Worm (Caenorhabditis elegans) whole organism, L2 larva: Measurements from ENCODE around the gene srd-3.

Experiments used
- Y55F3AM.14 ChIP-seq: fragments of 200-800 bp; sonication (Bioruptor generic); optimal IDR thresholded peaks from 2 replicates; lab custom pipeline; 2018; ENCODE audit warnings: mild to moderate bottlenecking, missing genetic modification characterization, missing compliant biosample characterization
- aly-2 ChIP-seq: fragments of 150-350 bp; optimal IDR thresholded peaks from 2 replicates; lab custom pipeline; 2014; ENCODE audit warnings: missing biosample characterization, missing genetic modification characterization
- elt-1 ChIP-seq: fragments of 150-350 bp; optimal IDR thresholded peaks from 2 replicates; lab custom pipeline; 2014; ENCODE audit warnings: missing biosample characterization, missing genetic modification characterization
- elt-3 ChIP-seq: sonication (generic microtip); optimal IDR thresholded peaks from 2 replicates; lab custom pipeline; 2017; ENCODE audit warnings: missing biosample characterization, missing genetic modification characterization
- fos-1 ChIP-seq: fragments of 150-350 bp; optimal IDR thresholded peaks from 2 replicates; lab custom pipeline; 2014; ENCODE audit warnings: missing biosample characterization, missing genetic modification characterization
- lin-13 ChIP-seq: fragments of 150-350 bp; optimal IDR thresholded peaks from 2 replicates; lab custom pipeline; 2014; ENCODE audit warnings: missing biosample characterization, missing genetic modification reagents, missing genetic modification characterization
- lsy-2 ChIP-seq, 2 experiments: fragments of 150-350 bp in 1 of 2; sonication (generic microtip) in 1 of 2; optimal IDR thresholded peaks; 2 replicates each; lab custom pipeline; 2014 to 2017; ENCODE audit warnings: missing biosample characterization in 2 of 2, missing genetic modification characterization in 2 of 2
- nhr-10 ChIP-seq: sonication (generic microtip); optimal IDR thresholded peaks from 2 replicates; lab custom pipeline; 2017; ENCODE audit warnings: missing biosample characterization, missing genetic modification characterization
- nhr-11 ChIP-seq: fragments of 150-350 bp; optimal IDR thresholded peaks from 2 replicates; lab custom pipeline; 2014; ENCODE audit warnings: missing biosample characterization, missing genetic modification characterization
- nhr-6 ChIP-seq: fragments of 150-350 bp; optimal IDR thresholded peaks from 2 replicates; lab custom pipeline; 2014; ENCODE audit warnings: missing biosample characterization, missing genetic modification characterization
- nhr-77 ChIP-seq: fragments of 150-350 bp; optimal IDR thresholded peaks from 2 replicates; lab custom pipeline; 2014; ENCODE audit warnings: missing biosample characterization, missing genetic modification characterization
- peb-1 ChIP-seq: fragments of 150-350 bp; optimal IDR thresholded peaks from 2 replicates; lab custom pipeline; 2014; ENCODE audit warnings: missing biosample characterization, missing genetic modification characterization
- unc-55 ChIP-seq: fragments of 150-350 bp; sonication (generic microtip); optimal IDR thresholded peaks from 3 replicates; lab custom pipeline; 2014; ENCODE audit warnings: missing biosample characterization, missing genetic modification reagents, missing genetic modification characterization
- ztf-11 ChIP-seq: sonication (generic microtip); optimal IDR thresholded peaks from 2 replicates; lab custom pipeline; 2017; ENCODE audit warnings: missing biosample characterization, missing genetic modification characterization

DNA sequence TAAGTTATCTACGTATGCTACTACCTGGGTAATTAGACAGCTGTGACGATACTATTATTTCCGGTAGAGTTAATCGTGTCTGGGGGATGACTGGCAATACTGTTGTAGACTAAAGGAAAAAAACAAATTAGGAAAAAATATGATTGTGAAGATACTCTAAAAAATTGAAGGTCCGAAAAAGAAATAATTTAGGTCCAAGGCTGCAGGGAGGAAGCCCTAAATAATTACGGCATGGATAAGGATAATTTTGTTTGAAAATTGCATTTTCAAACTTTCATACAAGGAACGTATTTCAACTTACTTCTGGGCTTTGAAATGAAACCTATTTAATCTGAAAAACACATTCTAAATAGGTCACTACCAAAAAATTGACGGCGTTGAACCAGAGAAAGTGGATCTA is at the start of gene srd-3:
- no peak for TF ChIP-seq nhr-6 (tag; lab: Kevin White, UChicago)
- no peak for TF ChIP-seq lsy-2 (tag; optimal IDR thresholded peaks at IDR 0.05; lab: Kevin White, UChicago)
- no peak for TF ChIP-seq peb-1 (tag; lab: Kevin White, UChicago)
- no peak for TF ChIP-seq fos-1 (tag; lab: Kevin White, UChicago)
- no peak for TF ChIP-seq ztf-11
- TF ChIP-seq elt-1 (tag; lab: Kevin White, UChicago): no peak
- no peak for TF ChIP-seq Y55F3AM.14 (GFP tag; lab: Kevin White, UChicago)
- TF ChIP-seq elt-3 (tag; lab: Kevin White, UChicago): no peak
- no peak for TF ChIP-seq nhr-10 (tag; lab: Kevin White, UChicago)
- no peak for TF ChIP-seq aly-2
- TF ChIP-seq nhr-77: no peak
- no peak for TF ChIP-seq unc-55 (GFP tag; lab: Kevin White, UChicago)
- no peak for TF ChIP-seq lin-13
- TF ChIP-seq nhr-11 (tag; lab: Kevin White, UChicago): no peak
